Worm (Caenorhabditis elegans) whole organism, L4/young adult: Measurements from ENCODE around the gene Y49F6A.11.

ENCODE experiments used
- W03F9.2 ChIP-seq: fragments of 150-350 bp; optimal IDR thresholded peaks from 2 replicates; lab custom pipeline; 2014; ENCODE audit warnings: missing biosample characterization, missing genetic modification characterization
- dao-5 ChIP-seq: sonication (generic microtip); optimal IDR thresholded peaks from 2 replicates; lab custom pipeline; 2016; ENCODE audit warnings: missing genotype, missing genetic modification characterization, moderate library complexity, missing compliant biosample characterization
- him-1 ChIP-seq: sonication (generic microtip); optimal IDR thresholded peaks from 2 replicates; lab custom pipeline; 2016; ENCODE audit warnings: missing genotype, missing genetic modification reagents, missing genetic modification characterization, missing compliant biosample characterization

- TF ChIP-seq him-1 (no peak), dao-5 (tag; lab: Kevin White, UChicago) (no peak), W03F9.2 (tag; lab: Kevin White, UChicago) (no peak)
Measured at ce11 chrII:3640197-3640596, 41.6 kb upstream of the Y49F6A.11 start, which contains the start of gene M151.10.
